Fruit fly (Drosophila melanogaster) whole organism, embryonic: ENCODE data around the gene CG33090.

ENCODE experiments used
- Adf1 ChIP-seq: fragments of 200-800 bp; sonication (Bioruptor generic); IDR thresholded peaks from 2 replicates; pipeline ENCODE4 v1.3.6; 2022; ENCODE audit warnings: missing biosample characterization, missing genetic modification characterization
- Bgb ChIP-seq: fragments of 200-800 bp; sonication (Bioruptor generic); IDR thresholded peaks from 2 replicates; pipeline ENCODE4 v1.3.6; 2022; ENCODE audit warnings: missing biosample characterization, missing genetic modification characterization; ENCODE audit not compliant: partially characterized antibody
- CG10366 ChIP-seq: fragments of 200-800 bp; sonication (Bioruptor generic); IDR thresholded peaks from 2 replicates; pipeline ENCODE4 v1.3.6; 2022; ENCODE audit warnings: missing biosample characterization, missing genetic modification characterization
- CG10979 ChIP-seq: fragments of 200-800 bp; sonication (Bioruptor generic); optimal IDR thresholded peaks from 2 replicates; lab custom pipeline; 2018; ENCODE audit warnings: missing biosample characterization, mild to moderate bottlenecking, missing genetic modification characterization, moderate library complexity
- CG11085 ChIP-seq: fragments of 200-800 bp; sonication (Bioruptor generic); IDR thresholded peaks from 2 replicates; pipeline ENCODE4 v1.3.6; 2022; ENCODE audit warnings: missing biosample characterization, missing genetic modification characterization
- CG12219 ChIP-seq: fragments of 200-800 bp; sonication (Bioruptor generic); optimal IDR thresholded peaks from 3 replicates; lab custom pipeline; 2018; ENCODE audit warnings: missing biosample characterization, mild to moderate bottlenecking, missing genetic modification characterization
- CG14441 ChIP-seq: fragments of 200-800 bp; sonication (Bioruptor generic); IDR thresholded peaks from 2 replicates; pipeline ENCODE4 v1.3.6; 2022; ENCODE audit warnings: missing biosample characterization, missing genetic modification characterization
- CG15269 ChIP-seq: fragments of 200-800 bp; sonication (Bioruptor generic); optimal IDR thresholded peaks from 2 replicates; lab custom pipeline; 2018; ENCODE audit warnings: missing biosample characterization, mild to moderate bottlenecking, missing genetic modification characterization, moderate library complexity
- CG17361 ChIP-seq: fragments of 200-800 bp; sonication (Bioruptor generic); IDR thresholded peaks from 3 replicates; pipeline ENCODE4 v1.3.6; 2022; ENCODE audit warnings: missing biosample characterization, missing genetic modification characterization
- CG2129 ChIP-seq: fragments of 200-800 bp; sonication (Bioruptor generic); IDR thresholded peaks from 2 replicates; pipeline ENCODE4 v1.3.6; 2022; ENCODE audit warnings: missing biosample characterization, missing genetic modification characterization; ENCODE audit not compliant: partially characterized antibody
- CG2678 ChIP-seq: fragments of 200-800 bp; sonication (Bioruptor generic); optimal IDR thresholded peaks from 3 replicates; lab custom pipeline; 2019; ENCODE audit warnings: missing biosample characterization, mild to moderate bottlenecking, missing genetic modification characterization, moderate library complexity
- CG31441 ChIP-seq: fragments of 200-800 bp; sonication (Bioruptor generic); IDR thresholded peaks from 2 replicates; pipeline ENCODE4 v1.3.6; 2022; ENCODE audit warnings: missing biosample characterization, missing genetic modification characterization
- CG3281 ChIP-seq: fragments of 200-800 bp; sonication (Bioruptor generic); optimal IDR thresholded peaks from 3 replicates; lab custom pipeline; 2017; ENCODE audit warnings: missing biosample characterization, mild to moderate bottlenecking, missing genetic modification characterization
- CG4707 ChIP-seq: fragments of 200-800 bp; sonication (Bioruptor generic); optimal IDR thresholded peaks from 2 replicates; lab custom pipeline; 2018; ENCODE audit warnings: missing biosample characterization, mild to moderate bottlenecking, missing genetic modification characterization, moderate library complexity
- CG4854 ChIP-seq: fragments of 200-800 bp; sonication (Bioruptor generic); optimal IDR thresholded peaks from 2 replicates; lab custom pipeline; 2016; ENCODE audit warnings: missing biosample characterization, missing genetic modification characterization, inconsistent platforms
- CG6175 ChIP-seq: fragments of 200-800 bp; sonication (Bioruptor generic); IDR thresholded peaks from 3 replicates; pipeline ENCODE4 v1.3.6; 2022; ENCODE audit warnings: missing biosample characterization, missing genetic modification characterization
- CG6791 ChIP-seq: fragments of 200-800 bp; sonication (Bioruptor generic); IDR thresholded peaks from 3 replicates; pipeline ENCODE4 v1.3.6; 2022; ENCODE audit warnings: missing biosample characterization, missing genetic modification characterization; ENCODE audit not compliant: partially characterized antibody
- CG6854 ChIP-seq: fragments of 200-800 bp; sonication (Bioruptor generic); optimal IDR thresholded peaks from 3 replicates; lab custom pipeline; 2017; ENCODE audit warnings: missing biosample characterization, mild to moderate bottlenecking, missing genetic modification characterization
- CG7357 ChIP-seq: fragments of 200-800 bp; sonication (Bioruptor generic); IDR thresholded peaks from 3 replicates; pipeline ENCODE4 v1.3.6; 2022; ENCODE audit warnings: missing biosample characterization, missing genetic modification characterization
- CG8290 ChIP-seq, 3 experiments: fragments of 200-800 bp; sonication (Bioruptor generic); optimal IDR thresholded peaks; 2 replicates each; lab custom pipeline; 2016 to 2019; ENCODE audit warnings: missing biosample characterization in 3 of 3, missing genetic modification characterization in 3 of 3, mild to moderate bottlenecking in 2 of 3, moderate library complexity in 1 of 3
- CG9437 ChIP-seq: fragments of 200-800 bp; sonication (Bioruptor generic); optimal IDR thresholded peaks from 2 replicates; lab custom pipeline; 2018; ENCODE audit warnings: missing biosample characterization, mild to moderate bottlenecking, missing genetic modification characterization
- Dad ChIP-seq: fragments of 200-800 bp; sonication (Bioruptor generic); optimal IDR thresholded peaks from 3 replicates; lab custom pipeline; 2016; ENCODE audit warnings: missing biosample characterization, missing genetic modification characterization
- ERR ChIP-seq: fragments of 200-800 bp; sonication (Bioruptor generic); optimal IDR thresholded peaks from 2 replicates; lab custom pipeline; 2016; ENCODE audit warnings: missing biosample characterization, missing genetic modification characterization
- Ets97D ChIP-seq: fragments of 200-800 bp; sonication (Bioruptor generic); optimal IDR thresholded peaks from 3 replicates; lab custom pipeline; 2016; ENCODE audit warnings: missing biosample characterization, missing genetic modification characterization
- HLH3B ChIP-seq: fragments of 200-800 bp; sonication (Bioruptor generic); IDR thresholded peaks from 2 replicates; pipeline ENCODE4 v1.3.6; 2022; ENCODE audit warnings: missing biosample characterization, missing genetic modification characterization
- HLH54F ChIP-seq: fragments of 200-800 bp; sonication (Bioruptor generic); optimal IDR thresholded peaks from 3 replicates; lab custom pipeline; 2016; ENCODE audit warnings: missing biosample characterization, missing genetic modification characterization
- Hmx ChIP-seq: fragments of 200-800 bp; sonication (Bioruptor generic); optimal IDR thresholded peaks from 2 replicates; lab custom pipeline; 2016; ENCODE audit warnings: missing biosample characterization, missing genetic modification characterization
- MESR4 ChIP-seq: fragments of 200-800 bp; sonication (Bioruptor generic); optimal IDR thresholded peaks from 2 replicates; lab custom pipeline; 2018; ENCODE audit warnings: missing biosample characterization, mild to moderate bottlenecking, missing genetic modification characterization, moderate library complexity
- Mes4 ChIP-seq: fragments of 200-800 bp; sonication (Bioruptor generic); optimal IDR thresholded peaks from 2 replicates; lab custom pipeline; 2016; ENCODE audit warnings: missing biosample characterization, missing genetic modification characterization
- NFAT ChIP-seq: fragments of 200-800 bp; sonication (Bioruptor generic); IDR thresholded peaks from 2 replicates; pipeline ENCODE4 v1.3.6; 2022; ENCODE audit warnings: missing biosample characterization, missing genetic modification characterization
- Opbp ChIP-seq: fragments of 200-800 bp; sonication (Bioruptor generic); IDR thresholded peaks from 3 replicates; pipeline ENCODE4 v1.3.6; 2022; ENCODE audit warnings: missing biosample characterization, missing genetic modification characterization; ENCODE audit not compliant: partially characterized antibody
- al ChIP-seq: fragments of 200-800 bp; sonication (Bioruptor generic); IDR thresholded peaks from 2 replicates; pipeline ENCODE4 v1.3.6; 2022; ENCODE audit warnings: missing biosample characterization, missing genetic modification characterization
- amos ChIP-seq: fragments of 200-800 bp; sonication (Bioruptor generic); IDR thresholded peaks from 2 replicates; pipeline ENCODE4 v1.3.6; 2022; ENCODE audit warnings: missing biosample characterization, missing genetic modification characterization; ENCODE audit not compliant: partially characterized antibody
- ash1 ChIP-seq: fragments of 200-800 bp; sonication (Bioruptor generic); optimal IDR thresholded peaks from 2 replicates; lab custom pipeline; 2018; ENCODE audit warnings: missing biosample characterization, mild to moderate bottlenecking, missing genetic modification characterization
- dimm ChIP-seq: fragments of 200-800 bp; sonication (Bioruptor generic); IDR thresholded peaks from 2 replicates; pipeline ENCODE4 v1.3.6; 2022; ENCODE audit warnings: missing biosample characterization, missing genetic modification characterization
- dm ChIP-seq: fragments of 200-800 bp; sonication (Bioruptor generic); optimal IDR thresholded peaks from 3 replicates; lab custom pipeline; 2016; ENCODE audit warnings: missing biosample characterization, missing genetic modification characterization
- ewg ChIP-seq: fragments of 200-800 bp; sonication (Bioruptor generic); optimal IDR thresholded peaks from 3 replicates; lab custom pipeline; 2017; ENCODE audit warnings: mild to moderate bottlenecking, missing biosample characterization, missing genetic modification reagents, missing genetic modification characterization
- exex ChIP-seq: fragments of 200-800 bp; sonication (Bioruptor generic); optimal IDR thresholded peaks from 4 replicates; lab custom pipeline; 2018; ENCODE audit warnings: missing biosample characterization, mild to moderate bottlenecking, missing genetic modification characterization, moderate library complexity
- fd3F ChIP-seq: fragments of 200-800 bp; sonication (Bioruptor generic); optimal IDR thresholded peaks from 2 replicates; lab custom pipeline; 2018; ENCODE audit warnings: missing biosample characterization, mild to moderate bottlenecking, missing genetic modification characterization, moderate library complexity
- fru ChIP-seq: fragments of >200 bp; optimal IDR thresholded peaks from 2 replicates; lab custom pipeline; 2017
- fu2 ChIP-seq: fragments of 200-800 bp; sonication (Bioruptor generic); optimal IDR thresholded peaks from 2 replicates; lab custom pipeline; 2016; ENCODE audit warnings: missing biosample characterization, missing genetic modification characterization
- gce ChIP-seq: fragments of 200-800 bp; sonication (Bioruptor generic); IDR thresholded peaks from 3 replicates; pipeline ENCODE4 v1.3.6; 2022; ENCODE audit warnings: missing biosample characterization, missing genetic modification characterization
- lmd ChIP-seq: fragments of 200-800 bp; sonication (Bioruptor generic); IDR thresholded peaks from 2 replicates; pipeline ENCODE4 v1.3.6; 2022; ENCODE audit warnings: missing biosample characterization, missing genetic modification characterization
- nmo ChIP-seq: fragments of 200-800 bp; sonication (Bioruptor generic); optimal IDR thresholded peaks from 2 replicates; lab custom pipeline; 2018; ENCODE audit warnings: missing biosample characterization, mild to moderate bottlenecking, missing genetic modification characterization, moderate library complexity
- onecut ChIP-seq: fragments of 200-800 bp; sonication (Bioruptor generic); IDR thresholded peaks from 2 replicates; pipeline ENCODE4 v1.3.6; 2022; ENCODE audit warnings: missing biosample characterization, missing genetic modification characterization
- pho ChIP-seq: fragments of 200-800 bp; sonication (Bioruptor generic); optimal IDR thresholded peaks from 2 replicates; lab custom pipeline; 2016; ENCODE audit warnings: missing biosample characterization, missing genetic modification characterization
- phol ChIP-seq: fragments of 200-800 bp; sonication (Bioruptor generic); optimal IDR thresholded peaks from 3 replicates; lab custom pipeline; 2018; ENCODE audit warnings: missing biosample characterization, mild to moderate bottlenecking, missing genetic modification characterization, moderate library complexity
- salm ChIP-seq: fragments of 200-800 bp; sonication (Bioruptor generic); optimal IDR thresholded peaks from 2 replicates; lab custom pipeline; 2018; ENCODE audit warnings: missing biosample characterization, mild to moderate bottlenecking, missing genetic modification characterization
- sima ChIP-seq: fragments of 200-800 bp; sonication (Bioruptor generic); optimal IDR thresholded peaks from 2 replicates; lab custom pipeline; 2016; ENCODE audit warnings: missing biosample characterization, missing genetic modification characterization

Gene CG33090

DNA sequence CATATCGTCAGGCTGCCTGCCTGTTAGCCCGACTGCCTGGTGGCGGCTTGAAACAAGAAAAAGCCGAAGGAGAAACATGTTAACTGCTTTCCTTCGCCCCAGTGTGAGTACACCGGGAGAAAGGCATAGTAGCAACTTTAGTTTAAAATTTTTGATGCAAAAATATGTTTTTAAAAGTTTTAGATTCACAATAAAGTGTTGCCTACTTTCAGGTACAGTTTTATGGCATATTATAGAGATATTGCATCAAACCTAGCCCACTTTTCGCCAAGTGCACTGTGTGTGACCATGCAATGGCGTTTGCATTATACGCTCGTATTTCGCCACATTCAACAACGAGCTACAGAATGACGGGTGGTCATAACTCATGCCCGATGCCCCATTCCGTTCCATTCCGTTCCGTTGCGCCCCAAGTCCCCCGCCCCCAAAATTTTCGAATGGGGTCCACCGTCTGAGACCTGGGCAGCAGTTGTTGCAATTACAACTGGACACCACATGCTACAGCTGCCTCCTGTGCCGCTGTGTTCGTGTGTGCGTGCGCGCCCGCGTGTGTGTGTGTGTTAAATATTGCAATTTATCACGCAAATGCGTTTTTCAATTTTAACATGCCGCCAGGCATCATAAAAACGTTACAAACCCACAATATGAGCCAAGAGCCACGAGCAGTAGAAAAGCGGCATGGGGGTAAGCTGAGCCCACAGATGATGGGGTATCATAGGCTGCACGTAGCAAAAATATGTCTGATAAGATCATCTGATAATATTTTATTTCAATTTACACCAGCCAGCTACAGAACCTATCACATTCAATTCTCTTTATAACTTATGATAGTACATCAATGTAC is 36.2 kb downstream of the CG33090 start (continued):
- TF ChIP-seq CG2129 (GFP tag; lab: Robert Waterston, UW) (no peak), sima (GFP tag; lab: Kevin White, UChicago) (no peak), Ets97D (GFP tag; lab: Kevin White, UChicago) (no peak), HLH3B (GFP tag; lab: Robert Waterston, UW) (no peak), ash1 (GFP tag; lab: Kevin White, UChicago) (no peak), HLH54F (GFP tag; lab: Kevin White, UChicago) (no peak), CG8290 (GFP tag; optimal IDR thresholded peaks at IDR 0.05; lab: Kevin White, UChicago) (no peak), CG8290 (tag; optimal IDR thresholded peaks at IDR 0.05; lab: Kevin White, UChicago) (peak in 1 of 2 experiments; percentile 35), CG6175 (GFP tag; lab: Robert Waterston, UW) (no peak), Hmx (GFP tag; lab: Kevin White, UChicago) (no peak), fru (lab: Kevin White, UChicago) (no peak), CG6854 (GFP tag; lab: Kevin White, UChicago) (no peak), dm (GFP tag; lab: Kevin White, UChicago) (no peak), onecut (GFP tag; lab: Robert Waterston, UW) (no peak), Mes4 (no peak), MESR4 (GFP tag; lab: Kevin White, UChicago) (no peak), amos (GFP tag; lab: Robert Waterston, UW) (no peak), salm (no peak), Adf1 (GFP tag; lab: Robert Waterston, UW) (no peak), ewg (GFP tag; lab: Kevin White, UChicago) (peak; percentile 20), exex (tag; lab: Kevin White, UChicago) (no peak), NFAT (GFP tag; lab: Robert Waterston, UW) (no peak), Bgb (GFP tag; lab: Robert Waterston, UW) (no peak), CG11085 (GFP tag; lab: Robert Waterston, UW) (no peak), lmd (peak; percentile 56), CG7357 (GFP tag; lab: Robert Waterston, UW) (no peak), fd3F (GFP tag; lab: Kevin White, UChicago) (no peak), CG31441 (GFP tag; lab: Robert Waterston, UW) (peak; percentile 67), Dad (no peak), CG4854 (GFP tag; lab: Kevin White, UChicago) (no peak), fu2 (GFP tag; lab: Kevin White, UChicago) (no peak), dimm (GFP tag; lab: Robert Waterston, UW) (no peak), Opbp (GFP tag; lab: Robert Waterston, UW) (no peak), CG2678 (tag; lab: Kevin White, UChicago) (peak; percentile 7), al (GFP tag; lab: Robert Waterston, UW) (no peak), CG3281 (GFP tag; lab: Kevin White, UChicago) (no peak), ERR (no peak), pho (GFP tag; lab: Kevin White, UChicago) (no peak), nmo (GFP tag; lab: Kevin White, UChicago) (no peak), CG14441 (GFP tag; lab: Robert Waterston, UW) (peak; percentile 23; the same call in 1 of the 2 replicates), CG12219 (GFP tag; lab: Kevin White, UChicago) (peak; percentile 11), CG15269 (tag; lab: Kevin White, UChicago) (peak; percentile 26), CG10366 (GFP tag; lab: Robert Waterston, UW) (no peak; the same call in 1 of the 2 replicates), CG10979 (tag; lab: Kevin White, UChicago) (peak; percentile 53), CG6791 (GFP tag; lab: Robert Waterston, UW) (no peak), CG17361 (peak; percentile 57; the same call in 1 of the 3 replicates), phol (tag; lab: Kevin White, UChicago) (peak; percentile 47), CG4707 (GFP tag; lab: Kevin White, UChicago) (no peak), gce (0 out of 3 replicates have a peak, but pooled peaks have one; percentile 11), CG9437 (GFP tag; lab: Kevin White, UChicago) (no peak)
